Worm (Caenorhabditis elegans) whole organism, L2 larva: ENCODE data around the gene H04M03.3.

Experiments
- Y55F3AM.14 ChIP-seq: fragments of 200-800 bp; sonication (Bioruptor generic); optimal IDR thresholded peaks from 2 replicates; lab custom pipeline; 2018; ENCODE audit warnings: mild to moderate bottlenecking, missing genetic modification characterization, missing compliant biosample characterization
- dmd-4 ChIP-seq: sonication (generic microtip); optimal IDR thresholded peaks from 2 replicates; lab custom pipeline; 2017; ENCODE audit warnings: missing biosample characterization, missing genetic modification characterization
- fos-1 ChIP-seq: fragments of 150-350 bp; optimal IDR thresholded peaks from 2 replicates; lab custom pipeline; 2014; ENCODE audit warnings: missing biosample characterization, missing genetic modification characterization
- lin-13 ChIP-seq: fragments of 150-350 bp; optimal IDR thresholded peaks from 2 replicates; lab custom pipeline; 2014; ENCODE audit warnings: missing biosample characterization, missing genetic modification reagents, missing genetic modification characterization
- nhr-25 ChIP-seq: fragments of 150-350 bp; sonication (generic microtip); optimal IDR thresholded peaks from 3 replicates; lab custom pipeline; 2014; ENCODE audit warnings: missing biosample characterization, missing genetic modification characterization
- peb-1 ChIP-seq: fragments of 150-350 bp; optimal IDR thresholded peaks from 2 replicates; lab custom pipeline; 2014; ENCODE audit warnings: missing biosample characterization, missing genetic modification characterization
- snpc-4 ChIP-seq: fragments of 150-350 bp; optimal IDR thresholded peaks from 2 replicates; lab custom pipeline; 2014; ENCODE audit warnings: missing biosample characterization, missing genetic modification characterization
- unc-39 ChIP-seq: fragments of 150-350 bp; optimal IDR thresholded peaks from 2 replicates; lab custom pipeline; 2014; ENCODE audit warnings: missing biosample characterization, missing genetic modification characterization

DNA sequence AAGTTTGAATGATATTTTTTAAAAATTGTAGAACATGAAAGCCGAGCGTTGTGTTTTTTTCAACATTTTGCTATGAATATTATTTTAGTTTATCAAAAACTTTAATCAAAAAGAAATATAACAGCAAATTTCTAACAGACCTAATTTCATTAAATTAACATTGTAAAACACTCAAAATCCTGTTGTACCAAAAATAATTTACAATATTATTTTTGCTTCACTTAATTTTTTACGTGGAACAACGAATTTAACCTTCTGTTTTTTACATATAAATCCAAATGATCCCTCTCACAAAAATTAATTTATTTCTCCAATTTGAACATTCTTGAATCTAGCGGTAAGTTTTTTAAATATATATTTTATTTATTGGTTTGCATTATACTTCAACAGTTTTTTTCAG lies 42.7 kb downstream of the H04M03.3 start, which contains the start of gene H32C10.1:
- TF ChIP-seq snpc-4 (tag; lab: Kevin White, UChicago) (no peak), unc-39 (no peak), dmd-4 (tag; lab: Kevin White, UChicago) (no peak), nhr-25 (tag; lab: Kevin White, UChicago) (no peak), Y55F3AM.14 (GFP tag; lab: Kevin White, UChicago) (no peak), peb-1 (no peak), lin-13 (GFP tag; lab: Kevin White, UChicago) (no peak), fos-1 (tag; lab: Kevin White, UChicago) (no peak)
